Worm (Caenorhabditis elegans) whole organism, young adult: Measurements from ENCODE around the gene F54C9.3.

Experiments used
- F22D6.2 ChIP-seq: sonication (generic microtip); optimal IDR thresholded peaks from 2 replicates; lab custom pipeline; 2016; ENCODE audit warnings: mild to moderate bottlenecking, missing genetic modification characterization, missing compliant biosample characterization
- F49E8.2 ChIP-seq: sonication (generic microtip); optimal IDR thresholded peaks from 3 replicates; lab custom pipeline; 2017; ENCODE audit warnings: missing genetic modification characterization, mild to moderate bottlenecking, missing compliant biosample characterization, antibody characterized with exemption, moderate library complexity; ENCODE audit not compliant: insufficient read depth
- ama-1 ChIP-seq, 3 experiments: fragments of 150-350 bp in 1 of 3; sonication (generic microtip) in 2 of 3; optimal IDR thresholded peaks; 2 replicates each; lab custom pipeline; 2014 to 2018; ENCODE audit warnings: missing biosample characterization in 2 of 3, missing genetic modification characterization in 2 of 3, missing genetic modification reagents in 2 of 3
- aptf-2 ChIP-seq: fragments of 200-800 bp; sonication (Bioruptor generic); conservative IDR thresholded peaks from 2 replicates; pipeline ENCODE4 v1.3.6; 2022; ENCODE audit warnings: missing genetic modification reagents, missing genetic modification characterization, missing compliant biosample characterization
- lsy-27 ChIP-seq: sonication (generic microtip); optimal IDR thresholded peaks from 2 replicates; lab custom pipeline; 2017; ENCODE audit warnings: missing genetic modification characterization, mild to moderate bottlenecking, missing compliant biosample characterization, antibody characterized with exemption, missing genotype, borderline replicate concordance; ENCODE audit not compliant: insufficient read depth
- nfya-2 ChIP-seq: fragments of 200-800 bp; sonication (Bioruptor generic); IDR thresholded peaks from 2 replicates; pipeline ENCODE4 v1.3.6; 2022; ENCODE audit warnings: missing genetic modification reagents, missing genetic modification characterization, missing compliant biosample characterization
- pha-4 ChIP-seq: fragments of 150-350 bp; sonication (generic microtip); optimal IDR thresholded peaks from 2 replicates; lab custom pipeline; 2014; ENCODE audit warnings: missing biosample characterization, missing genetic modification reagents, missing genetic modification characterization
- sea-2 ChIP-seq: fragments of 200-800 bp; sonication (Bioruptor generic); IDR thresholded peaks from 2 replicates; pipeline ENCODE4 v1.3.6; 2022; ENCODE audit warnings: missing genetic modification characterization, missing compliant biosample characterization
- snpc-3.4 ChIP-seq: sonication (generic microtip); optimal IDR thresholded peaks from 2 replicates; lab custom pipeline; 2017; ENCODE audit warnings: missing genetic modification characterization, mild to moderate bottlenecking, missing compliant biosample characterization, antibody characterized with exemption, moderate library complexity, missing genotype, missing genetic modification reagents
- unc-62 ChIP-seq: fragments of 150-350 bp; optimal IDR thresholded peaks from 2 replicates; lab custom pipeline; 2014; ENCODE audit warnings: missing biosample characterization, missing genetic modification reagents, missing genetic modification characterization
- ztf-25 ChIP-seq: fragments of 200-800 bp; sonication (Bioruptor generic); IDR thresholded peaks from 2 replicates; pipeline ENCODE4 v1.3.6; 2022; ENCODE audit warnings: missing genetic modification reagents, missing genetic modification characterization, missing compliant biosample characterization

DNA sequence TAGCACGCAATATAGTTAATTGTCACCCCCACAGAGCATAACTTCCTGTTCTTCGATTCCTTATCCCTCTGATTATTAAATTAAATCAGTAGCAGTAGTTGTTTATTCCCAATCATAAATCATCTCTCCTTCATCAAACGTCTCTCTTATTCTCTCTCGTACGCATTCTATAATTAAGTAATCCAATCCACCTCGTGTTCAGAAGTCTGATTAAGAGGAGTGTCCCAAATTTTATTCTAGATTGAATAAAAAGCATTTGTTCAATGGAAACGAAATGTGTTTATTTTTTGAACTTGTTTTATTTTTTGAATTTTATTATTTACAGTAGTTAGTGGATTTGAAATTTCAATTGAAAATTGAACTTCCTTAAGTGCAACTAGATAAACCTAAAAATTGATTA, 44.7 kb upstream of the F54C9.3 start:
- no peak for TF ChIP-seq pha-4 (tag; lab: Kevin White, UChicago)
- no peak for TF ChIP-seq F22D6.2
- no peak for TF ChIP-seq nfya-2
- no peak for TF ChIP-seq snpc-3.4 (tag; lab: Kevin White, UChicago)
- no peak for TF ChIP-seq sea-2
- TF ChIP-seq ama-1 (optimal IDR thresholded peaks at IDR 0.05; lab: Kevin White, UChicago), result no peak
- TF ChIP-seq ama-1 (GFP tag; optimal IDR thresholded peaks at IDR 0.05; lab: Kevin White, UChicago), result no peak
- no peak for TF ChIP-seq unc-62
- TF ChIP-seq aptf-2 (GFP tag; lab: Robert Waterston, UW), result no peak
- TF ChIP-seq F49E8.2 (tag; lab: Kevin White, UChicago), result no peak
- no peak for TF ChIP-seq ztf-25
- TF ChIP-seq lsy-27, result no peak
